Fruit fly (Drosophila melanogaster) whole organism, wandering third instar larva: ENCODE measurements around the gene CG31109.

Experiments used
- Abd-B ChIP-seq: fragments of >200 bp; optimal IDR thresholded peaks from 2 replicates; lab custom pipeline; 2017; ENCODE audit warnings: missing biosample characterization, missing genetic modification characterization
- Hnf4 ChIP-seq: fragments of 200-800 bp; sonication (Bioruptor generic); optimal IDR thresholded peaks from 2 replicates; lab custom pipeline; 2016; ENCODE audit warnings: missing biosample characterization, mild to moderate bottlenecking, missing genetic modification characterization
- Hr78 ChIP-seq: fragments of >200 bp; optimal IDR thresholded peaks from 2 replicates; lab custom pipeline; 2017; ENCODE audit warnings: missing biosample characterization, missing genetic modification characterization
- Mio ChIP-seq: sonication (Bioruptor generic); optimal IDR thresholded peaks from 2 replicates; lab custom pipeline; 2016; ENCODE audit warnings: missing biosample characterization, missing genetic modification characterization
- dl ChIP-seq, 2 experiments: fragments of 175-275, 200-275 bp in 1 of 2; fragments of 200-275 bp in 1 of 2; sonication (Bioruptor generic); optimal IDR thresholded peaks; lab custom pipeline; 2018; ENCODE audit warnings: mild to moderate bottlenecking in 2 of 2, missing biosample characterization in 2 of 2, missing genetic modification characterization in 2 of 2, moderate library complexity in 2 of 2; ENCODE audit not compliant: partially characterized antibody in 2 of 2, insufficient read depth in 1 of 2
- dsf ChIP-seq: sonication (Bioruptor generic); optimal IDR thresholded peaks from 2 replicates; lab custom pipeline; 2016; ENCODE audit warnings: missing biosample characterization, missing genetic modification characterization, borderline replicate concordance
- fru ChIP-seq: fragments of 200-800 bp; sonication (Bioruptor generic); optimal IDR thresholded peaks from 3 replicates; lab custom pipeline; 2016; ENCODE audit warnings: missing biosample characterization, mild to moderate bottlenecking, missing genetic modification characterization
- pan ChIP-seq: fragments of >200 bp; optimal IDR thresholded peaks from 2 replicates; lab custom pipeline; 2017
- psq ChIP-seq: fragments of 200-800 bp; sonication (Bioruptor generic); optimal IDR thresholded peaks from 3 replicates; lab custom pipeline; 2017; ENCODE audit warnings: missing biosample characterization, mild to moderate bottlenecking, missing genetic modification characterization, moderate library complexity
- woc ChIP-seq: sonication (Bioruptor generic); optimal IDR thresholded peaks from 2 replicates; lab custom pipeline; 2016; ENCODE audit warnings: missing biosample characterization, mild to moderate bottlenecking, missing genetic modification characterization

DNA sequence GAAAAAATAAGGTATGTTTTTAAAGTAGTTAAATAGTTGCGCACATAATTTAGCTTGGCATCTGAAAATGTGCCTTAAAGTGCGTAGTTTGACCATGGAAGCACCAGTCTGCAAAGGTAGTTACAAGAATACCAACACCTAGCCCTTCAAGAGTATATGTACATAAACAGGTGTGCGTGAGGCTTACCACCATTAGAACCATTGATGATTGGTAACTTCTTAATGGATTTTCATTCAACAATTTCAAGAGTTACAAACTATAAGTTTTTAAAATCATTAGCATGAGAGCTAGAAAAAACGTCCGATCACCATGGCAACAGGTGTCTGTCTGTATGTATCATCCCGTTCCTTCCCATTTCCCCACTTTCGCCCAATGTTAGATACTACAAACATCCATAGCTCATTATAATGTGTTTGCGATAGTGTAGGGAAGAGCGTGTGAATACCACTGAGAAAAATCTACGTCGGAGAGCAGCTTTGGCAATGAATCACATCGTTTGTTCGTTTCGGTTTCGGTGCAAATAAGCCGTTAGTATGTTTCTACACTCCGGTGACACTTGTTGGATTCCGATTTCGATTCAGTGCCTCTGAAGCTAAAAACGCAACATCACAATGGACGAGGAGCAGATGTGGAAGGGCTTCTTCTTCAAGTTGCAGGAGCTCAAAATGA lies 2.2 kb upstream of the CG31109 start:
- TF ChIP-seq woc (GFP tag; lab: Kevin White, UChicago) (no peak), Hr78 (GFP tag; lab: Kevin White, UChicago) (no peak), pan (lab: Kevin White, UChicago) (no peak), Hnf4 (GFP tag; lab: Kevin White, UChicago) (no peak), psq (no peak), dsf (no peak), Abd-B (GFP tag; lab: Kevin White, UChicago) (no peak), dl (GFP tag; optimal IDR thresholded peaks at IDR 0.05; lab: Kevin White, UChicago; ENCODE audit: insufficient read depth in 1 of 2, partially characterized antibody in 2 of 2) (no peak), Mio (no peak), fru (GFP tag; lab: Kevin White, UChicago) (no peak)
